Worm (Caenorhabditis elegans): Measurements from ENCODE around the gene fmo-5.

Gene fmo-5

DNA sequence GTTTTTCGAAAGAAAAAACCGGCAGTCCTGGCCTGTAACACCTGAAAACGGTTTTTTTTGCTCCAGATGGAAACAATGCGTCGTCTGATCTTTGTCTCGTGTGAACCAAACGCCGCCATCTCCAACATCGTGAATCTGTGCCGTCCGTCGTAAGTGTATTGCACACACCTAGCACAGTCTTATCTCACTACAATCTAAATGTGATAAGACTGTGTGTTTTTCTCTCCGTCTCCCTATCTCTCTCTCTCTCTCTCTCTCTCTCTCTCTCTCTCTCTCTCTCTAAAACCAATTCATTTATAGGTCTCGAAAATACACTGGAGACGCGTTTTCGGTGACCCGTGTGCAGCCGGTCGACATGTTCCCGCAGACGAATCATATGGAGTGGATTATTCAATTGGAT lies 7.1 kb upstream of the fmo-5 start (continued):
- TF ChIP-seq lin-39 (tag; optimal IDR thresholded peaks at IDR 0.05) (no peak), mdt-29 (GFP tag; IDR thresholded peaks at IDR 0.05) (no peak), unc-39 (tag; optimal IDR thresholded peaks at IDR 0.05) (no peak), daf-8 (GFP tag; IDR thresholded peaks at IDR 0.05) (no peak), nhr-77 (tag; optimal IDR thresholded peaks at IDR 0.05) (peak; percentile 81), gei-8 (GFP tag; optimal IDR thresholded peaks at IDR 0.05) (no peak), ceh-62 (tag; optimal IDR thresholded peaks at IDR 0.05) (no peak), nhr-237 (tag; optimal IDR thresholded peaks at IDR 0.05) (no peak), madf-9 (GFP tag; conservative IDR thresholded peaks at IDR 0.05) (no peak), daf-19 (GFP tag; conservative IDR thresholded peaks at IDR 0.05) (no peak), nhr-102 (tag; optimal IDR thresholded peaks at IDR 0.05) (peak; percentile 20), jun-1 (tag; optimal IDR thresholded peaks at IDR 0.05) (no peak), mxl-3 (GFP tag; optimal IDR thresholded peaks at IDR 0.05) (peak; percentile 82), unc-62 (GFP tag; optimal IDR thresholded peaks at IDR 0.05 in 1 of 2) (no peak), unc-62 (tag; optimal IDR thresholded peaks at IDR 0.05) (no peak)

- 0 out of 2 replicates have a peak, but pooled peaks have one; percentile 4 for TF ChIP-seq nhr-42 (GFP tag; IDR thresholded peaks at IDR 0.05)
- no peak for TF ChIP-seq F44E2.7 (GFP tag; IDR thresholded peaks at IDR 0.05)
- no peak for TF ChIP-seq fkh-10 (GFP tag; optimal IDR thresholded peaks at IDR 0.05)
- TF ChIP-seq daf-16 (GFP tag; optimal IDR thresholded peaks at IDR 0.05) = no peak
- TF ChIP-seq daf-16 (tag; optimal IDR thresholded peaks at IDR 0.05) = no peak
- TF ChIP-seq nhr-77 (tag; optimal IDR thresholded peaks at IDR 0.05) = no peak
- TF ChIP-seq saeg-2 (GFP tag; IDR thresholded peaks at IDR 0.05) = no peak
- no peak for TF ChIP-seq zfp-2 (tag; optimal IDR thresholded peaks at IDR 0.05)
- TF ChIP-seq spr-1 (tag; optimal IDR thresholded peaks at IDR 0.05) = no peak
- TF ChIP-seq tra-1 (GFP tag; IDR thresholded peaks at IDR 0.05) = no peak
- no peak for TF ChIP-seq ceh-82 (tag; optimal IDR thresholded peaks at IDR 0.05)
- no peak for TF ChIP-seq zip-2 (tag; optimal IDR thresholded peaks at IDR 0.05)
- no peak for TF ChIP-seq mxl-3 (GFP tag; optimal IDR thresholded peaks at IDR 0.05)
- peak; percentile 88 for TF ChIP-seq set-16 (GFP tag; IDR thresholded peaks at IDR 0.05)
- TF ChIP-seq lin-1 (GFP tag; IDR thresholded peaks at IDR 0.05) = no peak
- no peak for TF ChIP-seq ceh-44 (GFP tag; IDR thresholded peaks at IDR 0.05)
- TF ChIP-seq hlh-11 (tag; optimal IDR thresholded peaks at IDR 0.05) = no peak
- TF ChIP-seq aly-2 (tag; optimal IDR thresholded peaks at IDR 0.05) = no peak
Measured at ce11 chrV:908681-909080, 5.2 kb upstream of the fmo-5 start.

DNA sequence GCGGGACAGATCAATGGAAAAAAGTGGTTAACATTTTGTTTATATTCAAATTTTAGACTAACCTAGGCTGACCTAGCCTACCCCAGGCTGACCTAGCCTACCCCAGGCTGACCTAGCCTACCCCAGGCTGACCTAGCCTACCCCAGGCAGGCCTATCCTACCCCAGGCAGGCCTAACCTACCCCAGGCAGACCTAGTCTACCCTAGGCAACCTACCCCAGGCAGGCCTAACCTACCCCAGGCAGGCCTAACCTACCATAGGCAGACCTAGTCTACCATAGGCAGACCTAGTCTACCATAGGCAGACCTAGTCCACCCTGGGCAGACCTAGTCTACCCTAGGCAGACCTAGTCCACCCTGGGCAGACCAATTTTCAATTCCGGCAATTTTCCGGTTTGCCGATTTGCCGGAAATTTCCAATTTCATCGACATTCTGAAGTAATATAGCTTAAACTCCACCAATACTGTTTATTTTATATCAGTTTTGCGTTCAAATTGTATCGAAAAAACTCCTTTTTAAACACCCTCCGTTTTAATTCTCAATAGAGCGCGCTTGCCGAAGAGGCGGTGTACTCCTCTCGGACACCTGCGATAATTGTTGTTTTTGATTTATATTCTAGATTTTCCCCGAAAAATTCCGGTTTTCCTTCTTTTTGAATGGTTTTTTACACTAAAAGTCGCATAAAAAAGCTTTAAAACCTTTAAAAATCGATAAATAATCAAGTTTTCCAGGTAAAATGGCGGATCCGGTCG lies 943 bp upstream of the fmo-5 start, which contains the start of gene trm-2A:
Gene trm-2A (plus strand): TSS at position 732 of the 752 bp plus-strand sequence.
- TF ChIP-seq ceh-62 (tag; optimal IDR thresholded peaks at IDR 0.05) = no peak
- no peak for TF ChIP-seq lin-39 (tag; optimal IDR thresholded peaks at IDR 0.05)
- no peak for TF ChIP-seq aly-2 (tag; optimal IDR thresholded peaks at IDR 0.05)
- TF ChIP-seq ceh-20 (GFP tag; IDR thresholded peaks at IDR 0.05) = no peak
- no peak for TF ChIP-seq ztf-7 (tag; optimal IDR thresholded peaks at IDR 0.05)
- no peak for TF ChIP-seq ctbp-1 (GFP tag; IDR thresholded peaks at IDR 0.05)
- peak; percentile 71 for TF ChIP-seq set-16 (GFP tag; IDR thresholded peaks at IDR 0.05)
- TF ChIP-seq lir-3 (tag; optimal IDR thresholded peaks at IDR 0.05) = no peak
- no peak for TF ChIP-seq daf-16 (GFP tag; optimal IDR thresholded peaks at IDR 0.05)
- TF ChIP-seq daf-16 (tag; optimal IDR thresholded peaks at IDR 0.05) = peak; percentile 43
- TF ChIP-seq nhr-6 (tag; optimal IDR thresholded peaks at IDR 0.05) = peak; percentile 12
- TF ChIP-seq zag-1 (tag; optimal IDR thresholded peaks at IDR 0.05) = no peak
- no peak for TF ChIP-seq Y75B8A.6 (GFP tag; IDR thresholded peaks at IDR 0.05)
- TF ChIP-seq dmd-9 (GFP tag; IDR thresholded peaks at IDR 0.05) = no peak
- no peak for TF ChIP-seq nhr-10 (tag; optimal IDR thresholded peaks at IDR 0.05)
- no peak for TF ChIP-seq ceh-44 (GFP tag; IDR thresholded peaks at IDR 0.05)
- TF ChIP-seq Y105C5A.15 (GFP tag; IDR thresholded peaks at IDR 0.05) = no peak
- no peak for TF ChIP-seq ztf-11 (tag; optimal IDR thresholded peaks at IDR 0.05)
- no peak for TF ChIP-seq F26F4.8 (GFP tag; conservative IDR thresholded peaks at IDR 0.05)
- TF ChIP-seq dve-1 (tag; optimal IDR thresholded peaks at IDR 0.05; ENCODE audit: insufficient read depth) = peak; percentile 60
- no peak for TF ChIP-seq pha-4 (GFP tag; IDR thresholded peaks at IDR 0.05)
- peak; percentile 43 for TF ChIP-seq pha-4 (tag; optimal IDR thresholded peaks at IDR 0.05)
- peak; percentile 6 for TF ChIP-seq nhr-102 (tag; optimal IDR thresholded peaks at IDR 0.05)
- no peak for TF ChIP-seq F10B5.3 (tag; optimal IDR thresholded peaks at IDR 0.05)
- no peak for TF ChIP-seq nhr-41 (GFP tag; IDR thresholded peaks at IDR 0.05)
- no peak for TF ChIP-seq nhr-42 (GFP tag; IDR thresholded peaks at IDR 0.05)
- no peak for TF ChIP-seq F37D6.2 (tag; optimal IDR thresholded peaks at IDR 0.05)

Data from whole organism, L4 larva.